Fruit fly (Drosophila melanogaster): ENCODE data around the gene Nrt.

Gene Nrt

dm6 chr3L:16769866-16770265 lies 4.0 kb downstream of the Nrt start (continued):
- TF ChIP-seq CG17359 (tag; optimal IDR thresholded peaks at IDR 0.05) (peak; percentile 36), fru (optimal IDR thresholded peaks at IDR 0.05) (no peak), CG10267 (tag; optimal IDR thresholded peaks at IDR 0.05) (peak; percentile 8), az2 (GFP tag; optimal IDR thresholded peaks at IDR 0.05) (peak; percentile 28), CG16863 (GFP tag; optimal IDR thresholded peaks at IDR 0.05) (peak; percentile 41), her (GFP tag; optimal IDR thresholded peaks at IDR 0.05) (no peak), repo (GFP tag; optimal IDR thresholded peaks at IDR 0.05) (no peak), shn (GFP tag; optimal IDR thresholded peaks at IDR 0.05) (peak; percentile 39), ci (GFP tag; IDR thresholded peaks at IDR 0.05) (peak; percentile 79), CTCF (GFP tag; optimal IDR thresholded peaks at IDR 0.05) (peak; percentile 92), BEAF-32 (GFP tag; optimal IDR thresholded peaks at IDR 0.05) (no peak), run (tag; optimal IDR thresholded peaks at IDR 0.05) (no peak), C15 (GFP tag; IDR thresholded peaks at IDR 0.05) (no peak), CG9437 (GFP tag; optimal IDR thresholded peaks at IDR 0.05) (peak; percentile 15), Dad (GFP tag; optimal IDR thresholded peaks at IDR 0.05) (no peak), BtbVII (GFP tag; optimal IDR thresholded peaks at IDR 0.05) (no peak), Dbx (GFP tag; IDR thresholded peaks at IDR 0.05) (no peak), Abd-B (GFP tag; optimal IDR thresholded peaks at IDR 0.05) (no peak), dati (GFP tag; IDR thresholded peaks at IDR 0.05) (no peak), CG3163 (GFP tag; optimal IDR thresholded peaks at IDR 0.05) (no peak), Pdp1 (GFP tag; optimal IDR thresholded peaks at IDR 0.05) (peak in 1 of 2 experiments; percentile 9), CG3281 (GFP tag; optimal IDR thresholded peaks at IDR 0.05) (peak; percentile 13), sqz (GFP tag; optimal IDR thresholded peaks at IDR 0.05) (peak; percentile 91), sima (GFP tag; optimal IDR thresholded peaks at IDR 0.05) (no peak), Lpt (GFP tag; optimal IDR thresholded peaks at IDR 0.05) (peak; percentile 38), Ada2b (GFP tag; IDR thresholded peaks at IDR 0.05) (peak; percentile 7; the same call in 1 of the 2 replicates), Six4 (GFP tag; optimal IDR thresholded peaks at IDR 0.05) (no peak), CG7372 (GFP tag; IDR thresholded peaks at IDR 0.05) (no peak), vnd (GFP tag; IDR thresholded peaks at IDR 0.05; ENCODE audit: partially characterized antibody) (no peak), peb (GFP tag; IDR thresholded peaks at IDR 0.05) (no peak), lab (GFP tag; optimal IDR thresholded peaks at IDR 0.05) (peak; percentile 58), CG4707 (GFP tag; optimal IDR thresholded peaks at IDR 0.05) (peak; percentile 68), Asciz (GFP tag; optimal IDR thresholded peaks at IDR 0.05) (peak; percentile 29), Fer1 (GFP tag; optimal IDR thresholded peaks at IDR 0.05) (peak; percentile 43), Side (GFP tag; optimal IDR thresholded peaks at IDR 0.05) (peak; percentile 32), CG10959 (GFP tag; IDR thresholded peaks at IDR 0.05) (0 out of 2 replicates have a peak, but pooled peaks have one; percentile 39), Mes4 (GFP tag; optimal IDR thresholded peaks at IDR 0.05) (peak; percentile 38), NC2α (GFP tag; optimal IDR thresholded peaks at IDR 0.05) (peak; percentile 31), abd-A (tag; optimal IDR thresholded peaks at IDR 0.05) (peak; percentile 72), Camta (GFP tag; optimal IDR thresholded peaks at IDR 0.05) (no peak), NC2β (GFP tag; optimal IDR thresholded peaks at IDR 0.05) (peak; percentile 8), Hr3 (GFP tag; optimal IDR thresholded peaks at IDR 0.05) (no peak), Sin3A (optimal IDR thresholded peaks at IDR 0.05) (no peak), CG17328 (GFP tag; IDR thresholded peaks at IDR 0.05) (peak; percentile 45), Oli (tag; optimal IDR thresholded peaks at IDR 0.05) (no peak), nerfin-1 (tag; optimal IDR thresholded peaks at IDR 0.05) (peak; percentile 60), CoRest (tag; optimal IDR thresholded peaks at IDR 0.05) (no peak), Stat92E (GFP tag; optimal IDR thresholded peaks at IDR 0.05) (no peak), CG2712 (tag; optimal IDR thresholded peaks at IDR 0.05) (peak; percentile 7), danr (GFP tag; IDR thresholded peaks at IDR 0.05) (no peak), Sox100B (GFP tag; optimal IDR thresholded peaks at IDR 0.05) (peak; percentile 26), CG16813 (GFP tag; IDR thresholded peaks at IDR 0.05; ENCODE audit: partially characterized antibody) (peak; percentile 11; the same call in 1 of the 3 replicates), ftz-f1 (GFP tag; optimal IDR thresholded peaks at IDR 0.05) (no peak)

Measured in whole organism, embryonic.